Fruit fly (Drosophila melanogaster) whole organism, embryonic: ENCODE data around the gene HP5.

Experiments used
- CG13287 ChIP-seq: fragments of 200-800 bp; sonication (Bioruptor generic); IDR thresholded peaks from 2 replicates; pipeline ENCODE4 v1.3.6; 2022; ENCODE audit warnings: missing biosample characterization, missing genetic modification characterization; ENCODE audit not compliant: partially characterized antibody
- CG17361 ChIP-seq: fragments of 200-800 bp; sonication (Bioruptor generic); IDR thresholded peaks from 3 replicates; pipeline ENCODE4 v1.3.6; 2022; ENCODE audit warnings: missing biosample characterization, missing genetic modification characterization
- CG2120 ChIP-seq: fragments of 200-800 bp; sonication (Bioruptor generic); optimal IDR thresholded peaks from 3 replicates; lab custom pipeline; 2016; ENCODE audit warnings: missing biosample characterization, missing genetic modification characterization
- CG33557 ChIP-seq: fragments of 200-800 bp; sonication (Bioruptor generic); optimal IDR thresholded peaks from 2 replicates; lab custom pipeline; 2019; ENCODE audit warnings: missing biosample characterization, mild to moderate bottlenecking, missing genetic modification characterization, moderate library complexity
- CG3726 ChIP-seq: fragments of 200-800 bp; sonication (Bioruptor generic); IDR thresholded peaks from 3 replicates; pipeline ENCODE4, ENCODE4 v1.3.6; 2022; ENCODE audit warnings: missing biosample characterization, missing genetic modification characterization
- CG42726 ChIP-seq: fragments of 200-800 bp; sonication (Bioruptor generic); IDR thresholded peaks from 2 replicates; pipeline ENCODE4 v1.3.6; 2022; ENCODE audit warnings: missing biosample characterization, missing genetic modification characterization; ENCODE audit not compliant: partially characterized antibody
- CG5180 ChIP-seq: fragments of 200-800 bp; sonication (Bioruptor generic); optimal IDR thresholded peaks from 3 replicates; lab custom pipeline; 2017; ENCODE audit warnings: missing biosample characterization, missing genetic modification characterization, mild to moderate bottlenecking, moderate library complexity, missing genetic modification reagents
- CG6272 ChIP-seq: fragments of 200-800 bp; sonication (Bioruptor generic); IDR thresholded peaks from 2 replicates; pipeline ENCODE4 v1.3.6; 2022; ENCODE audit warnings: missing biosample characterization, missing genetic modification characterization
- CG7372 ChIP-seq: fragments of 200-800 bp; sonication (Bioruptor generic); IDR thresholded peaks from 2 replicates; pipeline ENCODE4 v1.3.6; 2022; ENCODE audit warnings: missing biosample characterization, missing genetic modification characterization
- CG7745 ChIP-seq: fragments of 200-800 bp; sonication (Bioruptor generic); optimal IDR thresholded peaks from 2 replicates; lab custom pipeline; 2018; ENCODE audit warnings: missing biosample characterization, mild to moderate bottlenecking, missing genetic modification characterization, moderate library complexity
- CG8290 ChIP-seq, 3 experiments: fragments of 200-800 bp; sonication (Bioruptor generic); optimal IDR thresholded peaks; 2 replicates each; lab custom pipeline; 2016 to 2019; ENCODE audit warnings: missing biosample characterization in 3 of 3, missing genetic modification characterization in 3 of 3, mild to moderate bottlenecking in 2 of 3, moderate library complexity in 1 of 3
- CG8388 ChIP-seq: fragments of 200-800 bp; sonication (Bioruptor generic); optimal IDR thresholded peaks from 2 replicates; lab custom pipeline; 2019; ENCODE audit warnings: missing biosample characterization, mild to moderate bottlenecking, missing genetic modification characterization, moderate library complexity
- CG9876 ChIP-seq: fragments of 200-800 bp; sonication (Bioruptor generic); optimal IDR thresholded peaks from 2 replicates; lab custom pipeline; 2016; ENCODE audit warnings: missing biosample characterization, missing genetic modification characterization
- CkIIα-i1 ChIP-seq: fragments of 200-800 bp; sonication (Bioruptor generic); IDR thresholded peaks from 2 replicates; pipeline ENCODE4 v1.3.6; 2022; ENCODE audit warnings: missing biosample characterization, missing genetic modification characterization
- ERR ChIP-seq: fragments of 200-800 bp; sonication (Bioruptor generic); optimal IDR thresholded peaks from 2 replicates; lab custom pipeline; 2016; ENCODE audit warnings: missing biosample characterization, missing genetic modification characterization
- Hmx ChIP-seq: fragments of 200-800 bp; sonication (Bioruptor generic); optimal IDR thresholded peaks from 2 replicates; lab custom pipeline; 2016; ENCODE audit warnings: missing biosample characterization, missing genetic modification characterization
- Hr78 ChIP-seq, 2 experiments: fragments of 200-800 bp in 1 of 2; fragments of >200 bp in 1 of 2; sonication (Bioruptor generic) in 1 of 2; optimal IDR thresholded peaks; 2 replicates each; lab custom pipeline; 2017 to 2019; ENCODE audit warnings: missing biosample characterization in 2 of 2, missing genetic modification characterization in 2 of 2, mild to moderate bottlenecking in 1 of 2, moderate library complexity in 1 of 2
- MBD-R2 ChIP-seq: fragments of 200-800 bp; sonication (Bioruptor generic); IDR thresholded peaks from 2 replicates; pipeline ENCODE4 v1.3.6; 2022; ENCODE audit warnings: missing biosample characterization, missing genetic modification characterization
- Mrtf ChIP-seq: fragments of 200-800 bp; sonication (Bioruptor generic); IDR thresholded peaks from 3 replicates; pipeline ENCODE4 v1.3.6; 2022; ENCODE audit warnings: missing biosample characterization, missing genetic modification characterization
- Ravus ChIP-seq: fragments of 200-800 bp; sonication (Bioruptor generic); IDR thresholded peaks from 2 replicates; pipeline ENCODE4 v1.3.6; 2022; ENCODE audit warnings: missing biosample characterization, missing genetic modification characterization
- Spps ChIP-seq: fragments of 200-800 bp; sonication (Bioruptor generic); optimal IDR thresholded peaks from 2 replicates; lab custom pipeline; 2018; ENCODE audit warnings: missing biosample characterization, mild to moderate bottlenecking, missing genetic modification characterization
- Xbp1 ChIP-seq: fragments of 200-800 bp; sonication (Bioruptor generic); optimal IDR thresholded peaks from 3 replicates; lab custom pipeline; 2016; ENCODE audit warnings: missing biosample characterization, mild to moderate bottlenecking, missing genetic modification characterization
- bowl ChIP-seq: fragments of 200-800 bp; sonication (Bioruptor generic); IDR thresholded peaks from 2 replicates; pipeline ENCODE4 v1.3.6; 2022; ENCODE audit warnings: missing biosample characterization, missing genetic modification characterization
- btn ChIP-seq: fragments of 200-800 bp; sonication (Bioruptor generic); optimal IDR thresholded peaks from 2 replicates; lab custom pipeline; 2016; ENCODE audit warnings: missing biosample characterization, missing genetic modification characterization
- crp ChIP-seq, 2 experiments: fragments of 200-800 bp; sonication (Bioruptor generic); optimal IDR thresholded peaks; 2 replicates in 1 of 2; 3 replicates in 1 of 2; lab custom pipeline; 2017; ENCODE audit warnings: missing biosample characterization in 2 of 2, missing genetic modification characterization in 2 of 2, mild to moderate bottlenecking in 1 of 2, moderate library complexity in 1 of 2
- dati ChIP-seq: fragments of 200-800 bp; sonication (Bioruptor generic); IDR thresholded peaks from 2 replicates; pipeline ENCODE4 v1.3.6; 2022; ENCODE audit warnings: missing biosample characterization, missing genetic modification characterization
- dm ChIP-seq: fragments of 200-800 bp; sonication (Bioruptor generic); optimal IDR thresholded peaks from 3 replicates; lab custom pipeline; 2016; ENCODE audit warnings: missing biosample characterization, missing genetic modification characterization
- dmrt11E ChIP-seq: fragments of 200-800 bp; sonication (Bioruptor generic); optimal IDR thresholded peaks from 3 replicates; lab custom pipeline; 2018; ENCODE audit warnings: missing biosample characterization, mild to moderate bottlenecking, missing genetic modification characterization, moderate library complexity
- dysf ChIP-seq: fragments of 200-800 bp; sonication (Bioruptor generic); IDR thresholded peaks from 3 replicates; pipeline ENCODE4 v1.3.6; 2022; ENCODE audit warnings: missing biosample characterization, missing genetic modification characterization
- exex ChIP-seq: fragments of 200-800 bp; sonication (Bioruptor generic); optimal IDR thresholded peaks from 4 replicates; lab custom pipeline; 2018; ENCODE audit warnings: missing biosample characterization, mild to moderate bottlenecking, missing genetic modification characterization, moderate library complexity
- fru ChIP-seq: fragments of >200 bp; optimal IDR thresholded peaks from 2 replicates; lab custom pipeline; 2017
- gcm2 ChIP-seq: fragments of 200-800 bp; sonication (Bioruptor generic); optimal IDR thresholded peaks from 2 replicates; lab custom pipeline; 2016; ENCODE audit warnings: missing biosample characterization, missing genetic modification characterization
- gfzf ChIP-seq: fragments of 200-800 bp; sonication (Bioruptor generic); optimal IDR thresholded peaks from 2 replicates; lab custom pipeline; 2016; ENCODE audit warnings: missing biosample characterization, mild to moderate bottlenecking, missing genetic modification characterization, moderate library complexity
- grn ChIP-seq: fragments of 200-800 bp; sonication (Bioruptor generic); optimal IDR thresholded peaks from 3 replicates; lab custom pipeline; 2017; ENCODE audit warnings: missing biosample characterization, missing genetic modification characterization
- gt ChIP-seq: fragments of 200-800 bp; sonication (Bioruptor generic); IDR thresholded peaks from 2 replicates; pipeline ENCODE4 v1.3.6; 2022; ENCODE audit warnings: missing biosample characterization, missing genetic modification characterization
- h ChIP-seq: fragments of >200 bp; optimal IDR thresholded peaks from 2 replicates; lab custom pipeline; 2017
- her ChIP-seq: fragments of 200-800 bp; sonication (Bioruptor generic); optimal IDR thresholded peaks from 2 replicates; lab custom pipeline; 2016; ENCODE audit warnings: missing biosample characterization, missing genetic modification characterization
- hkb ChIP-seq, 2 experiments: fragments of 200-800 bp in 1 of 2; fragments of >200 bp in 1 of 2; sonication (Bioruptor generic) in 1 of 2; IDR thresholded peaks in 1 of 2; optimal IDR thresholded peaks in 1 of 2; 2 replicates each; pipeline versions ENCODE4 v1.3.6 to Lab custom; 2017 to 2022; ENCODE audit warnings: missing biosample characterization in 1 of 2, missing genetic modification characterization in 1 of 2
- ken ChIP-seq: fragments of 200-800 bp; sonication (Bioruptor generic); IDR thresholded peaks from 3 replicates; pipeline ENCODE4 v1.3.6; 2022; ENCODE audit warnings: missing biosample characterization, missing genetic modification characterization
- klu ChIP-seq: fragments of 200-800 bp; sonication (Bioruptor generic); IDR thresholded peaks from 2 replicates; pipeline ENCODE4 v1.3.6; 2022; ENCODE audit warnings: missing biosample characterization, missing genetic modification characterization
- luna ChIP-seq: fragments of 200-800 bp; sonication (Bioruptor generic); optimal IDR thresholded peaks from 2 replicates; lab custom pipeline; 2016; ENCODE audit warnings: missing biosample characterization, missing genetic modification characterization
- odd ChIP-seq: fragments of 200-800 bp; sonication (Bioruptor generic); optimal IDR thresholded peaks from 2 replicates; lab custom pipeline; 2017; ENCODE audit warnings: missing biosample characterization, mild to moderate bottlenecking, missing genetic modification characterization
- pita ChIP-seq: fragments of 200-800 bp; sonication (Bioruptor generic); optimal IDR thresholded peaks from 2 replicates; lab custom pipeline; 2017; ENCODE audit warnings: missing biosample characterization, mild to moderate bottlenecking, missing genetic modification characterization
- run ChIP-seq: fragments of 200-800 bp; sonication (Bioruptor generic); optimal IDR thresholded peaks from 3 replicates; lab custom pipeline; 2018; ENCODE audit warnings: missing biosample characterization, mild to moderate bottlenecking, missing genetic modification characterization
- sens-2 ChIP-seq: fragments of 200-800 bp; sonication (Bioruptor generic); IDR thresholded peaks from 2 replicates; pipeline ENCODE4 v1.3.6; 2022; ENCODE audit warnings: missing biosample characterization, missing genetic modification characterization
- sr ChIP-seq: fragments of 200-800 bp; sonication (Bioruptor generic); IDR thresholded peaks from 3 replicates; pipeline ENCODE4 v1.3.6; 2022; ENCODE audit warnings: missing biosample characterization, missing genetic modification characterization
- ssp ChIP-seq: fragments of 200-800 bp; sonication (Bioruptor generic); IDR thresholded peaks from 2 replicates; pipeline ENCODE4 v1.3.6; 2022; ENCODE audit warnings: missing biosample characterization, missing genetic modification characterization
- tgo ChIP-seq: fragments of 200-800 bp; sonication (Bioruptor generic); IDR thresholded peaks from 3 replicates; pipeline ENCODE4 v1.3.6; 2022; ENCODE audit warnings: missing biosample characterization, missing genetic modification characterization
- ttk ChIP-seq: fragments of 200-800 bp; sonication (Bioruptor generic); IDR thresholded peaks from 2 replicates; pipeline ENCODE4 v2.1.2; 2022; ENCODE audit warnings: missing biosample characterization, missing genetic modification characterization
- wdn ChIP-seq: fragments of 200-800 bp; sonication (Bioruptor generic); IDR thresholded peaks from 2 replicates; pipeline ENCODE4 v1.3.6; 2022; ENCODE audit warnings: missing biosample characterization, missing genetic modification characterization
- zen ChIP-seq: fragments of 200-800 bp; sonication (Bioruptor generic); optimal IDR thresholded peaks from 3 replicates; lab custom pipeline; 2018; ENCODE audit warnings: missing biosample characterization, mild to moderate bottlenecking, missing genetic modification characterization, moderate library complexity

HP5 gene

DNA sequence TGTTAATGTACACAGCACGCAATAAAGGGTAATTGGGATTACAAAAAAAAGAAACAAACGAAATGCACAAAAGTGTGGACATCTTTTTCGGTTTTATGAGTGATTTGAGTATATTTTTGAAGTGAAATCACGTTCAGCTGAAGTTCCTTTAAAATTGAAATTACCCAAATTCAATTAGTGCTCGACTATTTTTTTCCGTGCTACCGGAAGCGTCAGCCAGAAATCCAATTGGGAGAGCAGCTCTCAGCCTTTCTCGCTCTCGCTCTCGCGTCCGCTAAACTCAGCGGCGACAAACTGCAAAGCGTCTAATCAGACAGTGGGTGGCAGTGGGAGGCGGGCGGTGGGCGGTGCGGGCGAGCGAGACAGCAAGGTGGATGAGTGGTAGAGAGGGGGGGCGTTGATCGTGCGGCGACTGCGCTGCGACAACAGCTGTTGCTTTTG lies 31.3 kb upstream of the HP5 start (continued):
- TF ChIP-seq btn (GFP tag; lab: Kevin White, UChicago): peak; percentile 79
- TF ChIP-seq gt: no peak
- TF ChIP-seq zen (tag; lab: Kevin White, UChicago): peak; percentile 68
- TF ChIP-seq ken (GFP tag; lab: Robert Waterston, UW): peak; percentile 70; the same call in 2 of the 3 replicates
- peak in 1 of 2 experiments; percentile 51 for TF ChIP-seq Hr78 (GFP tag; optimal IDR thresholded peaks at IDR 0.05; lab: Kevin White, UChicago)
- peak; percentile 77 for TF ChIP-seq bowl (GFP tag; lab: Robert Waterston, UW)
- TF ChIP-seq luna (GFP tag; lab: Kevin White, UChicago): peak; percentile 73
- no peak for TF ChIP-seq CG33557 (GFP tag; lab: Kevin White, UChicago)
- peak; percentile 90 for TF ChIP-seq ERR (GFP tag; lab: Kevin White, UChicago)
- TF ChIP-seq Hmx (GFP tag; lab: Kevin White, UChicago): peak; percentile 18
- TF ChIP-seq klu (GFP tag; lab: Robert Waterston, UW): peak; percentile 80
- TF ChIP-seq grn (GFP tag; lab: Kevin White, UChicago): peak; percentile 50
- TF ChIP-seq sr (GFP tag; lab: Robert Waterston, UW): peak; percentile 48; the same call in 1 of the 3 replicates
- TF ChIP-seq Ravus (GFP tag; lab: Robert Waterston, UW): peak; percentile 62
- no peak for TF ChIP-seq gfzf (GFP tag; lab: Kevin White, UChicago)
- TF ChIP-seq Xbp1 (GFP tag; lab: Kevin White, UChicago): peak; percentile 91
- TF ChIP-seq fru (lab: Kevin White, UChicago): no peak
- peak; percentile 70 for TF ChIP-seq sens-2 (GFP tag; lab: Robert Waterston, UW)
- TF ChIP-seq pita (GFP tag; lab: Kevin White, UChicago): no peak
- TF ChIP-seq odd (GFP tag; lab: Kevin White, UChicago): peak; percentile 85
- TF ChIP-seq CG17361: peak; percentile 85
- peak; percentile 80 for TF ChIP-seq CG9876 (GFP tag; lab: Kevin White, UChicago)
- peak; percentile 56 for TF ChIP-seq dmrt11E (tag; lab: Kevin White, UChicago)
- peak; percentile 90 for TF ChIP-seq CG7372 (GFP tag; lab: Robert Waterston, UW)
- TF ChIP-seq CG13287 (GFP tag; lab: Robert Waterston, UW): no peak
- no peak for TF ChIP-seq hkb (optimal IDR thresholded peaks at IDR 0.05; lab: Kevin White, UChicago)
- peak; percentile 94 for TF ChIP-seq hkb (GFP tag; IDR thresholded peaks at IDR 0.05; lab: Robert Waterston, UW)
- TF ChIP-seq CkIIα-i1: peak; percentile 40; the same call in 1 of the 2 replicates
- peak; percentile 75 for TF ChIP-seq CG5180 (GFP tag; lab: Kevin White, UChicago)
- TF ChIP-seq tgo (GFP tag; lab: Robert Waterston, UW): peak; percentile 90
- peak in 1 of 2 experiments; percentile 58 for TF ChIP-seq crp (GFP tag; optimal IDR thresholded peaks at IDR 0.05; lab: Kevin White, UChicago)
- peak; percentile 87 for TF ChIP-seq wdn
- TF ChIP-seq Spps (tag; lab: Kevin White, UChicago): no peak
- TF ChIP-seq Mrtf (GFP tag; lab: Robert Waterston, UW): peak; percentile 85
- peak; percentile 95 for TF ChIP-seq CG2120 (GFP tag; lab: Kevin White, UChicago)
- TF ChIP-seq CG6272: peak; percentile 84
- peak; percentile 78; the same call in 1 of the 3 replicates for TF ChIP-seq CG3726 (GFP tag; lab: Robert Waterston, UW)
- TF ChIP-seq ttk (GFP tag; lab: Robert Waterston, UW): peak; percentile 83
- peak; percentile 77 for TF ChIP-seq MBD-R2 (GFP tag; lab: Robert Waterston, UW)
- TF ChIP-seq h (lab: Kevin White, UChicago): no peak
- peak; percentile 94 for TF ChIP-seq gcm2
- peak; percentile 71 for TF ChIP-seq ssp (GFP tag; lab: Robert Waterston, UW)
- peak; percentile 74 for TF ChIP-seq CG8388 (GFP tag; lab: Kevin White, UChicago)
- peak; percentile 75; the same call in 1 of the 2 replicates for TF ChIP-seq dati (GFP tag; lab: Robert Waterston, UW)
- no peak for TF ChIP-seq CG42726
- no peak for TF ChIP-seq CG7745 (tag; lab: Kevin White, UChicago)
- peak; percentile 55 for TF ChIP-seq CG8290 (GFP tag; optimal IDR thresholded peaks at IDR 0.05; lab: Kevin White, UChicago)
- TF ChIP-seq CG8290 (tag; optimal IDR thresholded peaks at IDR 0.05; lab: Kevin White, UChicago): peak in 1 of 2 experiments; percentile 87
- TF ChIP-seq run (tag; lab: Kevin White, UChicago): peak; percentile 81
- peak; percentile 95 for TF ChIP-seq dysf (GFP tag; lab: Robert Waterston, UW)
- peak; percentile 64 for TF ChIP-seq exex (tag; lab: Kevin White, UChicago)
- TF ChIP-seq dm: peak; percentile 80
- peak; percentile 91 for TF ChIP-seq her (GFP tag; lab: Kevin White, UChicago)
